Worm (Caenorhabditis elegans) whole organism, young adult: ENCODE measurements around the gene frm-8.

ENCODE experiments used
- B0261.1 ChIP-seq: sonication (generic microtip); optimal IDR thresholded peaks from 2 replicates; lab custom pipeline; 2016; ENCODE audit warnings: mild to moderate bottlenecking, missing genetic modification characterization, moderate library complexity, missing compliant biosample characterization
- F10E7.11 ChIP-seq: sonication (generic microtip); optimal IDR thresholded peaks from 2 replicates; lab custom pipeline; 2017; ENCODE audit warnings: mild to moderate bottlenecking, missing genetic modification characterization, moderate library complexity, missing compliant biosample characterization
- akir-1 ChIP-seq: fragments of 200-800 bp; sonication (Bioruptor generic); optimal IDR thresholded peaks from 2 replicates; lab custom pipeline; 2018; ENCODE audit warnings: mild to moderate bottlenecking, missing genetic modification characterization, moderate library complexity, missing compliant biosample characterization
- efl-1 ChIP-seq: fragments of 150-350 bp; optimal IDR thresholded peaks from 2 replicates; lab custom pipeline; 2014; ENCODE audit warnings: missing biosample characterization, missing genetic modification reagents, missing genetic modification characterization
- tlf-1 ChIP-seq: fragments of 200-800 bp; sonication (Bioruptor generic); optimal IDR thresholded peaks from 2 replicates; lab custom pipeline; 2018; ENCODE audit warnings: mild to moderate bottlenecking, missing genetic modification characterization, missing compliant biosample characterization

DNA sequence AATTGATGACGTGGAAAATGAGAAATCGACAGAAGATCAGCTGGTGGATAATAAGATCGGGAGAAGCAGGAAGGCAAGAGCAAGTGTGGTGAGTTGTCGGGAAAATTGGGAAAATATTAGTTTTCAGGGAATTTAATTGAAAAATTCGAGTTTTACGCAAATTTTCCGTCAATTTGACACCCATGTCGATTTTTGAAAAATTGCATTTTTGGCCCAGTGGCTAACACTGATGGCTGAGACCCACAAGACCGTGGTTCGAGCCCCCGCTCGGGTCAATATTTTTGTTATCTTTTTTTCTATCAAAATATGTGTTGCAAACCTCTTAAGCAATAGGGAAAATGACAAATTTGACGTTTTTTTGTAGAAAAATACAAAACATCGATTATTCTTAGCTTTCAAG is 30.4 kb downstream of the frm-8 start:
- TF ChIP-seq efl-1 (GFP tag; lab: Kevin White, UChicago) (no peak), B0261.1 (tag; lab: Kevin White, UChicago) (peak; percentile 54), akir-1 (no peak), tlf-1 (GFP tag; lab: Kevin White, UChicago) (no peak), F10E7.11 (tag; lab: Kevin White, UChicago) (no peak)
